Fruit fly (Drosophila melanogaster) whole organism, embryonic: ENCODE results near the gene Hsp83.

Experiments
- B-H1 ChIP-seq: fragments of 200-800 bp; sonication (Bioruptor generic); IDR thresholded peaks from 3 replicates; pipeline ENCODE4 v1.3.6; 2022; ENCODE audit warnings: missing biosample characterization, missing genetic modification characterization
- C15 ChIP-seq: fragments of 200-800 bp; sonication (Bioruptor generic); IDR thresholded peaks from 3 replicates; pipeline ENCODE4 v1.3.6; 2022; ENCODE audit warnings: missing biosample characterization, missing genetic modification characterization
- CG10654 ChIP-seq: fragments of 200-800 bp; sonication (Bioruptor generic); optimal IDR thresholded peaks from 2 replicates; lab custom pipeline; 2016; ENCODE audit warnings: missing biosample characterization, missing genetic modification characterization
- CG11723 ChIP-seq: fragments of 200-800 bp; sonication (Bioruptor generic); optimal IDR thresholded peaks from 2 replicates; lab custom pipeline; 2017; ENCODE audit warnings: missing biosample characterization, mild to moderate bottlenecking, missing genetic modification characterization
- CG12071 ChIP-seq: fragments of 200-800 bp; sonication (Bioruptor generic); optimal IDR thresholded peaks from 3 replicates; lab custom pipeline; 2018; ENCODE audit warnings: missing biosample characterization, mild to moderate bottlenecking, missing genetic modification characterization
- CG1233 ChIP-seq: fragments of 200-800 bp; sonication (Bioruptor generic); optimal IDR thresholded peaks from 4 replicates; lab custom pipeline; 2018; ENCODE audit warnings: missing biosample characterization, mild to moderate bottlenecking, missing genetic modification characterization
- CG13287 ChIP-seq: fragments of 200-800 bp; sonication (Bioruptor generic); IDR thresholded peaks from 2 replicates; pipeline ENCODE4 v1.3.6; 2022; ENCODE audit warnings: missing biosample characterization, missing genetic modification characterization; ENCODE audit not compliant: partially characterized antibody
- CG1647 ChIP-seq: fragments of 200-800 bp; sonication (Bioruptor generic); optimal IDR thresholded peaks from 3 replicates; lab custom pipeline; 2016; ENCODE audit warnings: missing biosample characterization, missing genetic modification characterization
- CG16863 ChIP-seq: fragments of 200-800 bp; sonication (Bioruptor generic); optimal IDR thresholded peaks from 3 replicates; lab custom pipeline; 2016; ENCODE audit warnings: missing biosample characterization, missing genetic modification characterization
- CG2129 ChIP-seq: fragments of 200-800 bp; sonication (Bioruptor generic); IDR thresholded peaks from 2 replicates; pipeline ENCODE4 v1.3.6; 2022; ENCODE audit warnings: missing biosample characterization, missing genetic modification characterization; ENCODE audit not compliant: partially characterized antibody
- CG2199 ChIP-seq: fragments of 200-800 bp; sonication (Bioruptor generic); IDR thresholded peaks from 3 replicates; pipeline ENCODE4 v1.3.6; 2022; ENCODE audit warnings: missing biosample characterization, missing genetic modification characterization
- CG34224 ChIP-seq: fragments of 200-800 bp; sonication (Bioruptor generic); IDR thresholded peaks from 3 replicates; pipeline ENCODE4 v1.3.6; 2022; ENCODE audit warnings: missing biosample characterization, missing genetic modification characterization; ENCODE audit not compliant: partially characterized antibody
- CG5180 ChIP-seq: fragments of 200-800 bp; sonication (Bioruptor generic); optimal IDR thresholded peaks from 3 replicates; lab custom pipeline; 2017; ENCODE audit warnings: missing biosample characterization, missing genetic modification characterization, mild to moderate bottlenecking, moderate library complexity, missing genetic modification reagents
- CG6813 ChIP-seq: fragments of 200-800 bp; sonication (Bioruptor generic); optimal IDR thresholded peaks from 2 replicates; lab custom pipeline; 2017; ENCODE audit warnings: missing biosample characterization, missing genetic modification characterization, mild to moderate bottlenecking, moderate library complexity, missing genetic modification reagents
- CG7987 ChIP-seq: fragments of 200-800 bp; sonication (Bioruptor generic); optimal IDR thresholded peaks from 2 replicates; lab custom pipeline; 2018; ENCODE audit warnings: missing biosample characterization, mild to moderate bottlenecking, missing genetic modification characterization, moderate library complexity
- CG8281 ChIP-seq: fragments of 200-800 bp; sonication (Bioruptor generic); optimal IDR thresholded peaks from 2 replicates; lab custom pipeline; 2018; ENCODE audit warnings: missing biosample characterization, mild to moderate bottlenecking, missing genetic modification characterization, moderate library complexity
- CG9817 ChIP-seq: fragments of 200-800 bp; sonication (Bioruptor generic); optimal IDR thresholded peaks from 2 replicates; lab custom pipeline; 2018; ENCODE audit warnings: missing biosample characterization, mild to moderate bottlenecking, missing genetic modification characterization, moderate library complexity
- Dip3 ChIP-seq: fragments of 200-800 bp; sonication (Bioruptor generic); optimal IDR thresholded peaks from 3 replicates; lab custom pipeline; 2016; ENCODE audit warnings: missing biosample characterization, missing genetic modification characterization
- Dll ChIP-seq: fragments of 200-800 bp; sonication (Bioruptor generic); IDR thresholded peaks from 4 replicates; pipeline ENCODE4 v1.3.6; 2022; ENCODE audit warnings: missing biosample characterization, missing genetic modification characterization; ENCODE audit not compliant: partially characterized antibody
- HHEX ChIP-seq: fragments of 200-800 bp; sonication (Bioruptor generic); optimal IDR thresholded peaks from 3 replicates; lab custom pipeline; 2017; ENCODE audit warnings: missing biosample characterization, mild to moderate bottlenecking, missing genetic modification characterization, missing genetic modification reagents
- HLH4C ChIP-seq: fragments of 200-800 bp; sonication (Bioruptor generic); IDR thresholded peaks from 3 replicates; pipeline ENCODE4 v1.3.6; 2022; ENCODE audit warnings: missing biosample characterization, missing genetic modification characterization; ENCODE audit not compliant: partially characterized antibody
- MESR4 ChIP-seq: fragments of 200-800 bp; sonication (Bioruptor generic); optimal IDR thresholded peaks from 2 replicates; lab custom pipeline; 2018; ENCODE audit warnings: missing biosample characterization, mild to moderate bottlenecking, missing genetic modification characterization, moderate library complexity
- Med ChIP-seq: fragments of 200-800 bp; sonication (Bioruptor generic); peaks from one replicate; lab custom pipeline; 2016; ENCODE audit warnings: missing biosample characterization, missing genetic modification characterization, mild to moderate bottlenecking, inconsistent platforms, moderate library complexity
- Pdp1 ChIP-seq, 2 experiments: fragments of 200-800 bp; sonication (Bioruptor generic); optimal IDR thresholded peaks; 3 replicates each; lab custom pipeline; 2016; ENCODE audit warnings: missing biosample characterization in 2 of 2, missing genetic modification characterization in 2 of 2, mild to moderate bottlenecking in 1 of 2, moderate library complexity in 1 of 2
- Scr ChIP-seq: fragments of 200-800 bp; sonication (Bioruptor generic); IDR thresholded peaks from 2 replicates; pipeline ENCODE4 v1.3.6; 2022; ENCODE audit warnings: missing biosample characterization, missing genetic modification characterization; ENCODE audit not compliant: partially characterized antibody
- Sox100B ChIP-seq: fragments of 200-800 bp; sonication (Bioruptor generic); optimal IDR thresholded peaks from 3 replicates; lab custom pipeline; 2018; ENCODE audit warnings: missing biosample characterization, mild to moderate bottlenecking, missing genetic modification characterization
- YL-1 ChIP-seq: fragments of 200-800 bp; sonication (Bioruptor generic); optimal IDR thresholded peaks from 3 replicates; lab custom pipeline; 2017; ENCODE audit warnings: missing biosample characterization, mild to moderate bottlenecking, missing genetic modification characterization
- bab2 ChIP-seq: fragments of 200-800 bp; sonication (Bioruptor generic); optimal IDR thresholded peaks from 2 replicates; lab custom pipeline; 2016; ENCODE audit warnings: missing biosample characterization, missing genetic modification characterization
- cg ChIP-seq: fragments of 200-800 bp; sonication (Bioruptor generic); optimal IDR thresholded peaks from 3 replicates; lab custom pipeline; 2019; ENCODE audit warnings: missing biosample characterization, mild to moderate bottlenecking, missing genetic modification characterization, moderate library complexity
- chinmo ChIP-seq: fragments of 200-800 bp; sonication (Bioruptor generic); IDR thresholded peaks from 4 replicates; pipeline ENCODE4 v1.3.6; 2022; ENCODE audit warnings: missing biosample characterization, missing genetic modification characterization; ENCODE audit not compliant: partially characterized antibody
- chm ChIP-seq: fragments of 200-800 bp; sonication (Bioruptor generic); IDR thresholded peaks from 2 replicates; pipeline ENCODE4 v1.3.6; 2022; ENCODE audit warnings: missing biosample characterization, missing genetic modification characterization
- danr ChIP-seq: fragments of 200-800 bp; sonication (Bioruptor generic); IDR thresholded peaks from 2 replicates; pipeline ENCODE4 v1.3.6; 2022; ENCODE audit warnings: missing biosample characterization, missing genetic modification characterization
- dm ChIP-seq: fragments of 200-800 bp; sonication (Bioruptor generic); optimal IDR thresholded peaks from 3 replicates; lab custom pipeline; 2016; ENCODE audit warnings: missing biosample characterization, missing genetic modification characterization
- hkb ChIP-seq, 2 experiments: fragments of 200-800 bp in 1 of 2; fragments of >200 bp in 1 of 2; sonication (Bioruptor generic) in 1 of 2; IDR thresholded peaks in 1 of 2; optimal IDR thresholded peaks in 1 of 2; 2 replicates each; pipeline versions ENCODE4 v1.3.6 to Lab custom; 2017 to 2022; ENCODE audit warnings: missing biosample characterization in 1 of 2, missing genetic modification characterization in 1 of 2
- hth ChIP-seq: fragments of >200 bp; optimal IDR thresholded peaks from 2 replicates; lab custom pipeline; 2017; ENCODE audit warnings: inconsistent platforms
- insv ChIP-seq, 2 experiments: fragments of 200-800 bp; sonication (Bioruptor generic); optimal IDR thresholded peaks; 3 replicates each; lab custom pipeline; 2016 to 2018; ENCODE audit warnings: missing biosample characterization in 2 of 2, missing genetic modification characterization in 2 of 2
- phol ChIP-seq: fragments of 200-800 bp; sonication (Bioruptor generic); optimal IDR thresholded peaks from 3 replicates; lab custom pipeline; 2018; ENCODE audit warnings: missing biosample characterization, mild to moderate bottlenecking, missing genetic modification characterization, moderate library complexity
- pros ChIP-seq: fragments of 200-800 bp; sonication (Bioruptor generic); optimal IDR thresholded peaks from 3 replicates; lab custom pipeline; 2019; ENCODE audit warnings: missing biosample characterization, mild to moderate bottlenecking, missing genetic modification characterization, moderate library complexity
- ro ChIP-seq: fragments of 200-800 bp; sonication (Bioruptor generic); IDR thresholded peaks from 2 replicates; pipeline ENCODE4 v1.3.6; 2022; ENCODE audit warnings: missing biosample characterization, missing genetic modification characterization
- sens ChIP-seq: fragments of 200-800 bp; sonication (Bioruptor generic); peaks from one replicate; lab custom pipeline; 2016; ENCODE audit warnings: missing biosample characterization, missing genetic modification characterization
- shn ChIP-seq: fragments of 200-800 bp; sonication (Bioruptor generic); optimal IDR thresholded peaks from 3 replicates; lab custom pipeline; 2016; ENCODE audit warnings: missing biosample characterization, missing genetic modification characterization
- so ChIP-seq: fragments of 200-800 bp; sonication (Bioruptor generic); IDR thresholded peaks from 3 replicates; pipeline ENCODE4 v1.3.6; 2022; ENCODE audit warnings: missing biosample characterization, missing genetic modification characterization
- tgo ChIP-seq: fragments of 200-800 bp; sonication (Bioruptor generic); IDR thresholded peaks from 3 replicates; pipeline ENCODE4 v1.3.6; 2022; ENCODE audit warnings: missing biosample characterization, missing genetic modification characterization
- unc-4 ChIP-seq: fragments of 200-800 bp; sonication (Bioruptor generic); IDR thresholded peaks from 2 replicates; pipeline ENCODE4 v1.3.6; 2022; ENCODE audit warnings: missing biosample characterization, missing genetic modification characterization; ENCODE audit not compliant: partially characterized antibody

Gene Hsp83

dm6 chr3L:3223390-3223914 is 30.7 kb downstream of the Hsp83 start:
- TF ChIP-seq Dll (GFP tag; lab: Robert Waterston, UW) (peak; percentile 59; the same call in 1 of the 4 replicates), CG16863 (no peak), tgo (GFP tag; lab: Robert Waterston, UW) (no peak), hkb (optimal IDR thresholded peaks at IDR 0.05; lab: Kevin White, UChicago) (no peak), hkb (GFP tag; IDR thresholded peaks at IDR 0.05; lab: Robert Waterston, UW) (no peak), unc-4 (GFP tag; lab: Robert Waterston, UW) (0 out of 2 replicates have a peak, but pooled peaks have one; percentile 24), Med (GFP tag; lab: Kevin White, UChicago) (peak; percentile 6), sens (peak; percentile 11), B-H1 (GFP tag; lab: Robert Waterston, UW) (no peak), CG1647 (GFP tag; lab: Kevin White, UChicago) (no peak), CG12071 (GFP tag; lab: Kevin White, UChicago) (no peak), danr (GFP tag; lab: Robert Waterston, UW) (no peak), CG13287 (GFP tag; lab: Robert Waterston, UW) (peak; percentile 11; the same call in 1 of the 2 replicates), chinmo (0 out of 4 replicates have a peak, but pooled peaks have one; percentile 7), CG8281 (tag; lab: Kevin White, UChicago) (no peak), Pdp1 (GFP tag; optimal IDR thresholded peaks at IDR 0.05; lab: Kevin White, UChicago) (peak in 1 of 2 experiments; percentile 32), insv (GFP tag; optimal IDR thresholded peaks at IDR 0.05; lab: Kevin White, UChicago) (no peak), cg (GFP tag; lab: Kevin White, UChicago) (peak; percentile 93), CG5180 (GFP tag; lab: Kevin White, UChicago) (no peak), bab2 (GFP tag; lab: Kevin White, UChicago) (no peak), CG7987 (GFP tag; lab: Kevin White, UChicago) (peak; percentile 89), C15 (GFP tag; lab: Robert Waterston, UW) (no peak), dm (peak; percentile 43), HLH4C (GFP tag; lab: Robert Waterston, UW) (0 out of 3 replicates have a peak, but pooled peaks have one; percentile 2), pros (peak; percentile 16), chm (GFP tag; lab: Robert Waterston, UW) (peak; percentile 49), Dip3 (GFP tag; lab: Kevin White, UChicago) (no peak), CG11723 (GFP tag; lab: Kevin White, UChicago) (no peak), CG10654 (GFP tag; lab: Kevin White, UChicago) (no peak), HHEX (GFP tag; lab: Kevin White, UChicago) (no peak), Sox100B (GFP tag; lab: Kevin White, UChicago) (no peak), phol (peak; percentile 73), YL-1 (GFP tag; lab: Kevin White, UChicago) (peak; percentile 65), hth (lab: Kevin White, UChicago) (no peak), so (GFP tag; lab: Robert Waterston, UW) (no peak), shn (GFP tag; lab: Kevin White, UChicago) (no peak), CG6813 (no peak), CG2129 (GFP tag; lab: Robert Waterston, UW) (0 out of 2 replicates have a peak, but pooled peaks have one; percentile 7), CG9817 (tag; lab: Kevin White, UChicago) (no peak), MESR4 (GFP tag; lab: Kevin White, UChicago) (peak; percentile 99), CG1233 (no peak), ro (no peak), CG34224 (0 out of 3 replicates have a peak, but pooled peaks have one; percentile 41), CG2199 (GFP tag; lab: Robert Waterston, UW) (peak; percentile 93), Scr (GFP tag; lab: Robert Waterston, UW) (peak; percentile 2; the same call in 1 of the 2 replicates)
- TF ChIP-seq, all 482 proteins: peak for 20
